ENCODE assay signal across 4 fruit fly cellular contexts in the genomic region with DNA sequence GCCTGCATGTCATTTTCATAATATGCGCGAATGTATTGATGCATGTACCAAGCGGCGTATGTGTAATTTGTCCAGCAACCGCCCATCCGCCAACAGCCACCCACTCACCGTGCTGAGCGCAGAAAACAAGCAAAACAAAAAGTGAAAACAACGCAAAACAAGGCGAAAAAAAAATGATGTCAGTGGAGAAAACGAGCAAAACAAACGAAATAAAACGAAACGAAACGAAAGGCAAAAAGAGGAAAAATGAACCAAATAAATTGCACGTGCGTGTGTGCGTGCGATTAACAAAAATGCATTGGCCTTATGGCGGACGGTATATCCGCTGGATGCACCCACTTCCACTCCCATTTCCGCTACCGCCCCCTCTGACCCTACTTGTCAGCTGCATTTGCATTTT.
TF ChIP-seq lines count a peak whose summit lies in the region.

No protein-coding gene starts in this region.

- TF ChIP-seq CTCF in whole organism, embryonic (GFP tag; optimal IDR thresholded peaks at IDR 0.05; lab: Kevin White, UChicago): no peak

TF ChIP-seq in whole organism, embryonic, 481 proteins besides CTCF, POLR2A, EP300 and RAD21:
- TF ChIP-seq CG9437 (GFP tag; optimal IDR thresholded peaks at IDR 0.05; lab: Kevin White, UChicago) (no peak), unc-4 (GFP tag; IDR thresholded peaks at IDR 0.05; lab: Robert Waterston, UW; ENCODE audit: partially characterized antibody) (no peak), E2f2 (GFP tag; IDR thresholded peaks at IDR 0.05; lab: Robert Waterston, UW) (no peak), nom (GFP tag; optimal IDR thresholded peaks at IDR 0.05; lab: Kevin White, UChicago) (peak; percentile 12), Hmr (GFP tag; optimal IDR thresholded peaks at IDR 0.05; lab: Kevin White, UChicago) (no peak)

TF ChIP-seq in whole organism, prepupa, 60 proteins besides CTCF, POLR2A, EP300 and RAD21 (continues in another document):
- TF ChIP-seq Sox15 (GFP tag; optimal IDR thresholded peaks at IDR 0.05; lab: Kevin White, UChicago): no peak
- no peak for TF ChIP-seq Gug (GFP tag; IDR thresholded peaks at IDR 0.05; lab: Robert Waterston, UW)
- no peak for TF ChIP-seq CG8319 (GFP tag; optimal IDR thresholded peaks at IDR 0.05; lab: Kevin White, UChicago)
- peak; percentile 3 for TF ChIP-seq OdsH (GFP tag; optimal IDR thresholded peaks at IDR 0.05; lab: Kevin White, UChicago)
- no peak for TF ChIP-seq CG9139 (GFP tag; optimal IDR thresholded peaks at IDR 0.05; lab: Kevin White, UChicago)
- TF ChIP-seq CG10631 (GFP tag; optimal IDR thresholded peaks at IDR 0.05; lab: Kevin White, UChicago): no peak
- TF ChIP-seq CG6163 (GFP tag; IDR thresholded peaks at IDR 0.05; lab: Robert Waterston, UW): peak; percentile 64; the same call in 2 of the 3 replicates
- peak; percentile 35 for TF ChIP-seq svp (GFP tag; lab: Kevin White, UChicago)
- TF ChIP-seq Eip78C (GFP tag; lab: Kevin White, UChicago): peak; percentile 19
- peak; percentile 14 for TF ChIP-seq CG6808 (GFP tag; optimal IDR thresholded peaks at IDR 0.05; lab: Kevin White, UChicago)
- peak; percentile 17 for TF ChIP-seq Sox102F (GFP tag; optimal IDR thresholded peaks at IDR 0.05; lab: Kevin White, UChicago)
- TF ChIP-seq spab (GFP tag; optimal IDR thresholded peaks at IDR 0.05; lab: Kevin White, UChicago): no peak
- TF ChIP-seq Smox (GFP tag; optimal IDR thresholded peaks at IDR 0.05; lab: Kevin White, UChicago): no peak
- no peak for TF ChIP-seq cyc (GFP tag; optimal IDR thresholded peaks at IDR 0.05; lab: Kevin White, UChicago)
- TF ChIP-seq Ets96B (tag; optimal IDR thresholded peaks at IDR 0.05; lab: Kevin White, UChicago): no peak
- no peak for TF ChIP-seq Hr4 (GFP tag; optimal IDR thresholded peaks at IDR 0.05; lab: Kevin White, UChicago)
- TF ChIP-seq CG32006 (GFP tag; optimal IDR thresholded peaks at IDR 0.05; lab: Kevin White, UChicago): no peak
- TF ChIP-seq CG15336 (GFP tag; IDR thresholded peaks at IDR 0.05; lab: Robert Waterston, UW): no peak
- no peak for TF ChIP-seq fkh (GFP tag; optimal IDR thresholded peaks at IDR 0.05; lab: Kevin White, UChicago)
- TF ChIP-seq esn (GFP tag; optimal IDR thresholded peaks at IDR 0.05; lab: Kevin White, UChicago): peak; percentile 11
- TF ChIP-seq CG31627 (GFP tag; optimal IDR thresholded peaks at IDR 0.05; lab: Kevin White, UChicago): no peak
- peak; percentile 59 for TF ChIP-seq Blimp-1 (GFP tag; optimal IDR thresholded peaks at IDR 0.05; lab: Kevin White, UChicago)
- 0 out of 3 replicates have a peak, but pooled peaks have one; percentile 49 for TF ChIP-seq eg (GFP tag; IDR thresholded peaks at IDR 0.05; lab: Robert Waterston, UW)
- no peak for TF ChIP-seq vri (GFP tag; optimal IDR thresholded peaks at IDR 0.05; lab: Kevin White, UChicago)
- peak; percentile 27 for TF ChIP-seq CG6276 (GFP tag; optimal IDR thresholded peaks at IDR 0.05; lab: Kevin White, UChicago)
- TF ChIP-seq CG8632 (GFP tag; optimal IDR thresholded peaks at IDR 0.05; lab: Kevin White, UChicago): peak; percentile 8
- TF ChIP-seq CG16779 (tag; optimal IDR thresholded peaks at IDR 0.05; lab: Kevin White, UChicago): no peak
- no peak for TF ChIP-seq lz (GFP tag; optimal IDR thresholded peaks at IDR 0.05; lab: Kevin White, UChicago)

TF ChIP-seq in whole organism, pupa, 21 proteins besides CTCF, POLR2A, EP300 and RAD21:
- TF ChIP-seq CG4496 (GFP tag; IDR thresholded peaks at IDR 0.05; lab: Robert Waterston, UW): 0 out of 3 replicates have a peak, but pooled peaks have one; percentile 38
- TF ChIP-seq fd96Ca (GFP tag; IDR thresholded peaks at IDR 0.05; lab: Robert Waterston, UW): no peak
- TF ChIP-seq Snoo (tag; optimal IDR thresholded peaks at IDR 0.05; lab: Kevin White, UChicago): peak; percentile 20
- TF ChIP-seq Pif1A (GFP tag; optimal IDR thresholded peaks at IDR 0.05; lab: Kevin White, UChicago): peak; percentile 29
- TF ChIP-seq CG8159 (tag; optimal IDR thresholded peaks at IDR 0.05; lab: Kevin White, UChicago): peak; percentile 31
- TF ChIP-seq Pif1B (GFP tag; optimal IDR thresholded peaks at IDR 0.05; lab: Kevin White, UChicago): no peak
TF ChIP-seq in whole organism, pupa: peak in this region for 4.

TF ChIP-seq in whole organism, wandering third instar larva, 38 proteins besides CTCF, POLR2A, EP300 and RAD21:
- no peak for TF ChIP-seq CrebA (GFP tag; optimal IDR thresholded peaks at IDR 0.05; lab: Kevin White, UChicago; ENCODE audit: borderline replicate concordance)
- no peak for TF ChIP-seq OdsH (GFP tag; optimal IDR thresholded peaks at IDR 0.05; lab: Kevin White, UChicago)
- TF ChIP-seq psq (GFP tag; optimal IDR thresholded peaks at IDR 0.05; lab: Kevin White, UChicago): peak; percentile 62
- TF ChIP-seq Sp1 (GFP tag; optimal IDR thresholded peaks at IDR 0.05; lab: Kevin White, UChicago): peak; percentile 62
- TF ChIP-seq usp (GFP tag; optimal IDR thresholded peaks at IDR 0.05; lab: Kevin White, UChicago): no peak

Comparison
In these comparisons a context has a peak if more than half of its experiments do, and no peak if none do; other contexts are left out.
1. Of the 7 proteins assayed by ChIP-seq in both whole organism, embryonic and whole organism, prepupa: peak only in whole organism, embryonic: none; only in whole organism, prepupa: Blimp-1, CG6854 and Sox102F; in both: none; in neither: 4.